Worm (Caenorhabditis elegans) whole organism, L3 larva: ENCODE data around the gene rad-23.
A peak's percentile ranks its signal among the peaks of the same experiment; 100 is the strongest.

Experiments
- R02D3.7 ChIP-seq: fragments of 150-350 bp; optimal IDR thresholded peaks from 2 replicates; lab custom pipeline; 2014; ENCODE audit warnings: missing biosample characterization, missing genetic modification characterization
- ZK546.5 ChIP-seq: sonication (generic microtip); optimal IDR thresholded peaks from 2 replicates; lab custom pipeline; 2017; ENCODE audit warnings: missing biosample characterization, missing genetic modification characterization
- aly-2 ChIP-seq: fragments of 150-350 bp; optimal IDR thresholded peaks from 2 replicates; lab custom pipeline; 2014; ENCODE audit warnings: missing biosample characterization, missing genetic modification characterization
- ama-1 ChIP-seq: fragments of 150-350 bp; optimal IDR thresholded peaks from 2 replicates; lab custom pipeline; 2018
- ceh-16 ChIP-seq: sonication (generic microtip); optimal IDR thresholded peaks from 2 replicates; lab custom pipeline; 2017; ENCODE audit warnings: missing biosample characterization, missing genetic modification characterization
- ceh-28 ChIP-seq: fragments of 150-350 bp; optimal IDR thresholded peaks from 2 replicates; lab custom pipeline; 2014; ENCODE audit warnings: missing biosample characterization, missing genetic modification reagents, missing genetic modification characterization
- ceh-82 ChIP-seq: fragments of 150-350 bp; optimal IDR thresholded peaks from 2 replicates; lab custom pipeline; 2014; ENCODE audit warnings: missing biosample characterization, missing genetic modification characterization
- ceh-9 ChIP-seq: sonication (generic microtip); optimal IDR thresholded peaks from 2 replicates; lab custom pipeline; 2018; ENCODE audit warnings: missing biosample characterization, missing genetic modification characterization
- daf-12 ChIP-seq: fragments of 150-350 bp; optimal IDR thresholded peaks from 2 replicates; lab custom pipeline; 2014; ENCODE audit warnings: missing biosample characterization, missing genetic modification reagents, missing genetic modification characterization
- egl-27 ChIP-seq: sonication (generic microtip); optimal IDR thresholded peaks from 4 replicates; lab custom pipeline; 2017; ENCODE audit warnings: missing biosample characterization, missing genetic modification reagents, missing genetic modification characterization
- egl-5 ChIP-seq: fragments of 150-350 bp; optimal IDR thresholded peaks from 2 replicates; lab custom pipeline; 2017; ENCODE audit warnings: missing biosample characterization, missing genetic modification reagents, missing genetic modification characterization, inconsistent platforms
- elt-1 ChIP-seq: fragments of 150-350 bp; optimal IDR thresholded peaks from 2 replicates; lab custom pipeline; 2014; ENCODE audit warnings: missing biosample characterization, missing genetic modification characterization
- elt-2 ChIP-seq: sonication (generic microtip); optimal IDR thresholded peaks from 2 replicates; lab custom pipeline; 2016; ENCODE audit warnings: missing genetic modification reagents, mild to moderate bottlenecking, missing genetic modification characterization, missing compliant biosample characterization
- elt-3 ChIP-seq, 3 experiments: fragments of 150-350 bp in 1 of 3; sonication (generic microtip) in 2 of 3; optimal IDR thresholded peaks; 2 replicates in 2 of 3; 4 replicates in 1 of 3; lab custom pipeline; 2014 to 2017; ENCODE audit warnings: missing biosample characterization in 3 of 3, missing genetic modification characterization in 3 of 3
- eor-1 ChIP-seq, 2 experiments: fragments of 150-350 bp; optimal IDR thresholded peaks; 2 replicates each; lab custom pipeline; 2014 to 2018; ENCODE audit warnings: missing biosample characterization in 2 of 2, missing genetic modification characterization in 2 of 2
- fkh-10 ChIP-seq: sonication (generic microtip); optimal IDR thresholded peaks from 2 replicates; lab custom pipeline; 2017; ENCODE audit warnings: missing biosample characterization, missing genetic modification reagents, missing genetic modification characterization
- fkh-2 ChIP-seq: fragments of 150-350 bp; optimal IDR thresholded peaks from 2 replicates; lab custom pipeline; 2014; ENCODE audit warnings: missing biosample characterization, missing genetic modification reagents, missing genetic modification characterization
- fos-1 ChIP-seq: fragments of 150-350 bp; optimal IDR thresholded peaks from 2 replicates; lab custom pipeline; 2014; ENCODE audit warnings: missing biosample characterization, missing genetic modification characterization
- hmg-11 ChIP-seq: sonication (generic microtip); optimal IDR thresholded peaks from 2 replicates; lab custom pipeline; 2016; ENCODE audit warnings: missing genetic modification characterization, missing compliant biosample characterization
- jun-1 ChIP-seq: fragments of 150-350 bp; optimal IDR thresholded peaks from 2 replicates; lab custom pipeline; 2014; ENCODE audit warnings: missing biosample characterization, missing genetic modification reagents, missing genetic modification characterization
- lin-15B ChIP-seq: fragments of 150-350 bp; optimal IDR thresholded peaks from 2 replicates; lab custom pipeline; 2014; ENCODE audit warnings: missing biosample characterization, missing genetic modification characterization
- lin-39 ChIP-seq: fragments of 150-350 bp; optimal IDR thresholded peaks from 2 replicates; lab custom pipeline; 2018; ENCODE audit warnings: missing biosample characterization, missing genetic modification reagents, missing genetic modification characterization
- lsy-12 ChIP-seq: sonication (generic microtip); optimal IDR thresholded peaks from 2 replicates; lab custom pipeline; 2016; ENCODE audit warnings: mild to moderate bottlenecking, missing genetic modification characterization, missing compliant biosample characterization
- mdl-1 ChIP-seq: fragments of 150-350 bp; optimal IDR thresholded peaks from 2 replicates; lab custom pipeline; 2014; ENCODE audit warnings: missing biosample characterization, missing genetic modification characterization
- mml-1 ChIP-seq: fragments of 150-350 bp; sonication (generic microtip); optimal IDR thresholded peaks from 3 replicates; lab custom pipeline; 2014; ENCODE audit warnings: missing biosample characterization, missing genetic modification characterization
- nfya-1 ChIP-seq: sonication (generic microtip); optimal IDR thresholded peaks from 2 replicates; lab custom pipeline; 2017; ENCODE audit warnings: missing genetic modification characterization, mild to moderate bottlenecking, missing compliant biosample characterization, antibody characterized with exemption, moderate library complexity; ENCODE audit not compliant: insufficient read depth
- nhr-11 ChIP-seq: fragments of 150-350 bp; optimal IDR thresholded peaks from 2 replicates; lab custom pipeline; 2014; ENCODE audit warnings: missing biosample characterization, missing genetic modification characterization
- nhr-12 ChIP-seq: fragments of 150-350 bp; optimal IDR thresholded peaks from 2 replicates; lab custom pipeline; 2014; ENCODE audit warnings: missing biosample characterization, missing genetic modification characterization
- nhr-23 ChIP-seq: fragments of 150-350 bp; optimal IDR thresholded peaks from 2 replicates; lab custom pipeline; 2014; ENCODE audit warnings: missing biosample characterization, missing genetic modification reagents, missing genetic modification characterization
- nhr-237 ChIP-seq: fragments of 150-350 bp; optimal IDR thresholded peaks from 2 replicates; lab custom pipeline; 2014; ENCODE audit warnings: missing biosample characterization, missing genetic modification characterization
- nhr-25 ChIP-seq: sonication (generic microtip); optimal IDR thresholded peaks from 2 replicates; lab custom pipeline; 2017; ENCODE audit warnings: missing biosample characterization, missing genetic modification characterization
- nhr-28 ChIP-seq: fragments of 150-350 bp; optimal IDR thresholded peaks from 2 replicates; lab custom pipeline; 2014; ENCODE audit warnings: missing biosample characterization, missing genetic modification characterization
- nhr-43 ChIP-seq: sonication (generic microtip); optimal IDR thresholded peaks from 2 replicates; lab custom pipeline; 2016; ENCODE audit warnings: mild to moderate bottlenecking, missing genetic modification characterization, missing compliant biosample characterization; ENCODE audit not compliant: poor library complexity, severe bottlenecking
- nhr-67 ChIP-seq: fragments of 150-350 bp; optimal IDR thresholded peaks from 2 replicates; lab custom pipeline; 2014; ENCODE audit warnings: missing biosample characterization, missing genetic modification characterization
- nhr-76 ChIP-seq: fragments of 150-350 bp; sonication (generic microtip); optimal IDR thresholded peaks from 5 replicates; lab custom pipeline; 2014; ENCODE audit warnings: missing biosample characterization, missing genetic modification characterization
- nhr-77 ChIP-seq: fragments of 150-350 bp; optimal IDR thresholded peaks from 2 replicates; lab custom pipeline; 2014; ENCODE audit warnings: missing biosample characterization, missing genetic modification characterization
- pha-4 ChIP-seq: fragments of 150-350 bp; optimal IDR thresholded peaks from 2 replicates; lab custom pipeline; 2014; ENCODE audit warnings: missing biosample characterization, missing genetic modification reagents, missing genetic modification characterization
- pqm-1 ChIP-seq: fragments of 150-350 bp; optimal IDR thresholded peaks from 2 replicates; lab custom pipeline; 2017; ENCODE audit warnings: missing biosample characterization, missing genetic modification characterization, inconsistent platforms
- sea-2 ChIP-seq: fragments of 150-350 bp; sonication (generic microtip); optimal IDR thresholded peaks from 4 replicates; lab custom pipeline; 2014; ENCODE audit warnings: missing biosample characterization, missing genetic modification reagents, missing genetic modification characterization
- skn-1 ChIP-seq: fragments of 150-350 bp; optimal IDR thresholded peaks from 2 replicates; lab custom pipeline; 2014; ENCODE audit warnings: missing biosample characterization, missing genetic modification characterization
- snpc-4 ChIP-seq: fragments of 150-350 bp; optimal IDR thresholded peaks from 2 replicates; lab custom pipeline; 2014; ENCODE audit warnings: missing biosample characterization, missing genetic modification characterization
- tbx-2 ChIP-seq: sonication (generic microtip); optimal IDR thresholded peaks from 2 replicates; lab custom pipeline; 2016; ENCODE audit warnings: mild to moderate bottlenecking, missing genetic modification characterization, missing compliant biosample characterization
- unc-39 ChIP-seq: sonication (generic microtip); optimal IDR thresholded peaks from 4 replicates; lab custom pipeline; 2017; ENCODE audit warnings: missing biosample characterization, missing genetic modification characterization
- unc-62 ChIP-seq: fragments of 150-350 bp; sonication (generic microtip); optimal IDR thresholded peaks from 4 replicates; lab custom pipeline; 2014; ENCODE audit warnings: missing biosample characterization, missing genetic modification reagents, missing genetic modification characterization
- zag-1 ChIP-seq: fragments of 150-350 bp; optimal IDR thresholded peaks from 2 replicates; lab custom pipeline; 2014; ENCODE audit warnings: missing biosample characterization, missing genetic modification characterization
- ztf-11 ChIP-seq: fragments of 150-350 bp; optimal IDR thresholded peaks from 2 replicates; lab custom pipeline; 2014; ENCODE audit warnings: missing biosample characterization, missing genetic modification characterization
- ztf-4 ChIP-seq: fragments of 150-350 bp; optimal IDR thresholded peaks from 2 replicates; lab custom pipeline; 2014; ENCODE audit warnings: missing biosample characterization, missing genetic modification characterization

rad-23 gene

ce11 chrII:11680220-11680619 lies 27.7 kb upstream of the rad-23 start:
- TF ChIP-seq nhr-77 (tag; lab: Kevin White, UChicago) = no peak

ce11 chrII:11675877-11676473 lies 23.4 kb upstream of the rad-23 start, which contains the start of the genes trr-1 and C47D12.2:
trr-1 (minus strand) TSS chrII:11675927.
C47D12.2 (plus strand) TSS chrII:11676306.
- no peak for TF ChIP-seq tbx-2
- TF ChIP-seq nhr-237 (tag; lab: Kevin White, UChicago) = no peak
- peak; percentile 79 for TF ChIP-seq nhr-23
- no peak for TF ChIP-seq elt-1 (tag; lab: Kevin White, UChicago)
- no peak for TF ChIP-seq mdl-1 (tag; lab: Kevin White, UChicago)
- no peak for TF ChIP-seq ztf-11 (tag; lab: Kevin White, UChicago)
- peak; percentile 48 for TF ChIP-seq nhr-43 (tag; lab: Kevin White, UChicago)
- TF ChIP-seq unc-62 (GFP tag; lab: Kevin White, UChicago) = no peak
- TF ChIP-seq skn-1 (tag; lab: Kevin White, UChicago) = peak; percentile 16
- no peak for TF ChIP-seq nhr-67
- TF ChIP-seq ceh-82 (tag; lab: Kevin White, UChicago) = no peak
- TF ChIP-seq egl-5 (tag; lab: Kevin White, UChicago) = no peak
- peak; percentile 40 for TF ChIP-seq elt-2
- TF ChIP-seq ceh-16 (tag; lab: Kevin White, UChicago) = no peak
- no peak for TF ChIP-seq snpc-4 (tag; lab: Kevin White, UChicago)
- no peak for TF ChIP-seq pha-4 (tag; lab: Kevin White, UChicago)
- no peak for TF ChIP-seq fos-1 (tag; lab: Kevin White, UChicago)
- TF ChIP-seq R02D3.7 (tag; lab: Kevin White, UChicago) = peak; percentile 79
- peak; percentile 22 for TF ChIP-seq lin-39 (tag; lab: Kevin White, UChicago)
- TF ChIP-seq daf-12 (tag; lab: Kevin White, UChicago) = no peak
- TF ChIP-seq unc-39 (tag; lab: Kevin White, UChicago) = no peak
- no peak for TF ChIP-seq egl-27 (tag; lab: Kevin White, UChicago)
- no peak for TF ChIP-seq jun-1 (tag; lab: Kevin White, UChicago)
- TF ChIP-seq lin-15B (tag; lab: Kevin White, UChicago) = peak; percentile 81
- TF ChIP-seq lsy-12 (tag; lab: Kevin White, UChicago) = peak; percentile 10
- TF ChIP-seq hmg-11 (tag; lab: Kevin White, UChicago) = no peak
- TF ChIP-seq elt-3 (tag; optimal IDR thresholded peaks at IDR 0.05; lab: Kevin White, UChicago) = no peak
- TF ChIP-seq nhr-12 (tag; lab: Kevin White, UChicago) = no peak
- no peak for TF ChIP-seq ceh-28 (tag; lab: Kevin White, UChicago)
- no peak for TF ChIP-seq aly-2 (tag; lab: Kevin White, UChicago)
- no peak for TF ChIP-seq nfya-1
- TF ChIP-seq nhr-25 (tag; lab: Kevin White, UChicago) = peak; percentile 78
- TF ChIP-seq fkh-2 (tag; lab: Kevin White, UChicago) = no peak
- TF ChIP-seq ama-1 = no peak
- TF ChIP-seq nhr-76 (tag; lab: Kevin White, UChicago) = no peak
- TF ChIP-seq ZK546.5 (tag; lab: Kevin White, UChicago) = no peak
- TF ChIP-seq mml-1 (tag; lab: Kevin White, UChicago) = no peak
- TF ChIP-seq sea-2 (GFP tag; lab: Kevin White, UChicago) = no peak
- TF ChIP-seq ztf-4 = no peak
- TF ChIP-seq nhr-77 (tag; lab: Kevin White, UChicago) = no peak
- no peak for TF ChIP-seq nhr-11 (tag; lab: Kevin White, UChicago)
- TF ChIP-seq ceh-9 = no peak
- no peak for TF ChIP-seq nhr-28
- no peak for TF ChIP-seq fkh-10
- TF ChIP-seq eor-1 (tag; optimal IDR thresholded peaks at IDR 0.05; lab: Kevin White, UChicago) = no peak
- no peak for TF ChIP-seq zag-1 (tag; lab: Kevin White, UChicago)
- TF ChIP-seq pqm-1 (tag; lab: Kevin White, UChicago) = peak; percentile 23
- TF ChIP-seq, all 47 proteins: peak for 10
